Worm (Caenorhabditis elegans) whole organism, midembryonic: ENCODE measurements around the gene sao-1.

Experiments used
- T22C8.4 ChIP-seq: fragments of 200-800 bp; sonication (Bioruptor generic); IDR thresholded peaks from 2 replicates; pipeline ENCODE4 v1.3.6; 2022; ENCODE audit warnings: missing genetic modification characterization, missing compliant biosample characterization
- cog-1 ChIP-seq: sonication (generic microtip); optimal IDR thresholded peaks from 2 replicates; lab custom pipeline; 2016; ENCODE audit warnings: missing genetic modification characterization, missing compliant biosample characterization
- flt-1 ChIP-seq: fragments of 200-800 bp; sonication (Bioruptor generic); IDR thresholded peaks from 2 replicates; pipeline ENCODE4 v1.3.6; 2022; ENCODE audit warnings: missing genetic modification characterization, missing compliant biosample characterization
- klf-2 ChIP-seq: fragments of 200-800 bp; sonication (Bioruptor generic); conservative IDR thresholded peaks from 2 replicates; pipeline ENCODE4 v1.3.6; 2022; ENCODE audit warnings: missing genetic modification reagents, missing genetic modification characterization, missing compliant biosample characterization
- med-1 ChIP-seq: sonication (generic microtip); optimal IDR thresholded peaks from 2 replicates; lab custom pipeline; 2017; ENCODE audit warnings: missing genetic modification characterization, mild to moderate bottlenecking, missing compliant biosample characterization, antibody characterized with exemption, missing genetic modification reagents; ENCODE audit not compliant: insufficient read depth
- ref-1 ChIP-seq: fragments of 200-800 bp; sonication (Bioruptor generic); conservative IDR thresholded peaks from 2 replicates; pipeline ENCODE4 v1.3.6; 2022; ENCODE audit warnings: missing genetic modification reagents, missing genetic modification characterization, missing compliant biosample characterization
- ztf-23 ChIP-seq: fragments of 200-800 bp; sonication (Bioruptor generic); IDR thresholded peaks from 2 replicates; pipeline ENCODE4 v1.3.6; 2022; ENCODE audit warnings: missing genetic modification reagents, missing genetic modification characterization, missing compliant biosample characterization

DNA sequence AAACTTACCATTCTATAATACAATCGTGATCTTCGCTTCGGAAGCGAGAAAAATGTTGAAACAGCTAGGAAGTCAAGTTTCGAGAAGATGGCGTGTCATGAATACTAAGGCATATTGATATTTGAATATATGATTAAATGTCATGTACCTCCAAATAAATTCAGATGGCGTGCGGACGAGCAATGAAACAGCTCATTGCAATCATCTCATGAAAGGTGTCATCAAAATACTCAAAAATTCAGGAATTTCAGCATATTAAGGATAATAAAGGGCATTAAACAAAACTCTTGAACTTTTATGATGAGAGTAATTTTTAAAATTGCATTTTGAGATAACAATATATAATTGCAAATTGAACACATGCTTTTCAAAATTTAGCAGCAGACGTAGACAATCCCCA lies 48.3 kb upstream of the sao-1 start, which contains the start of gene gcy-32:
- TF ChIP-seq med-1 (GFP tag; lab: Kevin White, UChicago) (no peak), ztf-23 (GFP tag; lab: Robert Waterston, UW) (no peak), cog-1 (no peak), klf-2 (GFP tag; lab: Robert Waterston, UW) (no peak), ref-1 (no peak), T22C8.4 (no peak), flt-1 (GFP tag; lab: Robert Waterston, UW) (no peak)
